Fruit fly (Drosophila melanogaster) S2 (cell line): ENCODE measurements around the gene CG43221.
A peak's percentile ranks its signal among the peaks of the same experiment; 100 is the strongest.

ENCODE experiments used
- CG8478 ChIP-seq: fragments of >200 bp; optimal IDR thresholded peaks from 2 replicates; lab custom pipeline; 2018
- CTCF ChIP-seq, 2 experiments: fragments of >200 bp; optimal IDR thresholded peaks; 2 replicates each; lab custom pipeline; 2018

DNA sequence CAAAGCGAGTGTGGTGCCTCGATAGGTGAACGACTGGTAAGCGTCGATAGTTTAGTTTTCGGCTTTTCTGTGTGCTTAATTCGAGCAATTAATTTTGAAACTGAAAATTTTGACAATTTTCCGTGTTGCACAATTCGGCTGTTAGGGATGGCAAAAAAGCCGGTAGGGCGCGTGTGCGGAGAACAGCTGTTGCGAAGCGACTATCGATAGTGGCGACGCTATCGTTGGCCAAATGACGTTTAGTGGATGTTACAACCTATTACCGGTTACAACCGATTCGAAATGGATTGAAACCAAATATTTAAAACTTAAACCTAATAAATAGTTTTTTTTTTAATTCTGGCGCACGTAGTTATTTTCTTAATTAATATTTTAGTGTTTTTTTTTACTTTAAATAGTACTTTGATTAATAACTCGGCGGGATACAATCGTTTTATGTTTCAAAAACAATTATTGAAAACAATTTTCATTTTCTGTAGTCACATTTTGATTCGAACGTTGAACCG, 15.4 kb downstream of the CG43221 start, which contains the start of the genes mEFTs and Dhc36C:
- TF ChIP-seq CTCF (optimal IDR thresholded peaks at IDR 0.05; lab: Kevin White, UChicago) (peak; percentile 37 to 57), CG8478 (lab: Kevin White, UChicago) (no peak)
